Fruit fly (Drosophila melanogaster) whole organism, embryonic: Measurements from ENCODE around the gene elB.

Experiments used
- Atf6 ChIP-seq: fragments of 200-800 bp; sonication (Bioruptor generic); IDR thresholded peaks from 2 replicates; pipeline ENCODE4 v1.3.6; 2022; ENCODE audit warnings: missing biosample characterization, missing genetic modification characterization
- Awh ChIP-seq: fragments of 200-800 bp; sonication (Bioruptor generic); IDR thresholded peaks from 2 replicates; pipeline ENCODE4, ENCODE4 v1.3.6; 2022; ENCODE audit warnings: missing biosample characterization, missing genetic modification characterization
- Bgb ChIP-seq: fragments of 200-800 bp; sonication (Bioruptor generic); IDR thresholded peaks from 2 replicates; pipeline ENCODE4 v1.3.6; 2022; ENCODE audit warnings: missing biosample characterization, missing genetic modification characterization; ENCODE audit not compliant: partially characterized antibody
- CG12104 ChIP-seq: fragments of 200-800 bp; sonication (Bioruptor generic); optimal IDR thresholded peaks from 3 replicates; lab custom pipeline; 2016; ENCODE audit warnings: missing biosample characterization, missing genetic modification characterization
- CG12744 ChIP-seq: fragments of 200-800 bp; sonication (Bioruptor generic); optimal IDR thresholded peaks from 2 replicates; lab custom pipeline; 2016; ENCODE audit warnings: missing biosample characterization, missing genetic modification characterization
- CG15011 ChIP-seq: fragments of 200-800 bp; sonication (Bioruptor generic); optimal IDR thresholded peaks from 3 replicates; lab custom pipeline; 2018; ENCODE audit warnings: missing biosample characterization, mild to moderate bottlenecking, missing genetic modification characterization
- CG1603 ChIP-seq: fragments of 200-800 bp; sonication (Bioruptor generic); optimal IDR thresholded peaks from 2 replicates; lab custom pipeline; 2019; ENCODE audit warnings: missing biosample characterization, mild to moderate bottlenecking, missing genetic modification characterization, moderate library complexity
- CG1647 ChIP-seq: fragments of 200-800 bp; sonication (Bioruptor generic); optimal IDR thresholded peaks from 3 replicates; lab custom pipeline; 2016; ENCODE audit warnings: missing biosample characterization, missing genetic modification characterization
- CG2678 ChIP-seq: fragments of 200-800 bp; sonication (Bioruptor generic); optimal IDR thresholded peaks from 3 replicates; lab custom pipeline; 2019; ENCODE audit warnings: missing biosample characterization, mild to moderate bottlenecking, missing genetic modification characterization, moderate library complexity
- CG3281 ChIP-seq: fragments of 200-800 bp; sonication (Bioruptor generic); optimal IDR thresholded peaks from 3 replicates; lab custom pipeline; 2017; ENCODE audit warnings: missing biosample characterization, mild to moderate bottlenecking, missing genetic modification characterization
- CG3847 ChIP-seq: fragments of 200-800 bp; sonication (Bioruptor generic); IDR thresholded peaks from 2 replicates; pipeline ENCODE4 v1.3.6; 2022; ENCODE audit warnings: missing biosample characterization, missing genetic modification characterization
- CG4617 ChIP-seq: fragments of 200-800 bp; sonication (Bioruptor generic); optimal IDR thresholded peaks from 3 replicates; lab custom pipeline; 2016; ENCODE audit warnings: missing biosample characterization, missing genetic modification characterization, borderline replicate concordance
- CG5245 ChIP-seq: fragments of 200-800 bp; sonication (Bioruptor generic); optimal IDR thresholded peaks from 3 replicates; lab custom pipeline; 2016; ENCODE audit warnings: missing biosample characterization, missing genetic modification characterization
- CG6175 ChIP-seq: fragments of 200-800 bp; sonication (Bioruptor generic); IDR thresholded peaks from 3 replicates; pipeline ENCODE4 v1.3.6; 2022; ENCODE audit warnings: missing biosample characterization, missing genetic modification characterization
- CG6813 ChIP-seq: fragments of 200-800 bp; sonication (Bioruptor generic); optimal IDR thresholded peaks from 2 replicates; lab custom pipeline; 2017; ENCODE audit warnings: missing biosample characterization, missing genetic modification characterization, mild to moderate bottlenecking, moderate library complexity, missing genetic modification reagents
- CG8359 ChIP-seq: fragments of 200-800 bp; sonication (Bioruptor generic); optimal IDR thresholded peaks from 2 replicates; lab custom pipeline; 2017; ENCODE audit warnings: missing biosample characterization, mild to moderate bottlenecking, missing genetic modification characterization, borderline replicate concordance
- CG9437 ChIP-seq: fragments of 200-800 bp; sonication (Bioruptor generic); optimal IDR thresholded peaks from 2 replicates; lab custom pipeline; 2018; ENCODE audit warnings: missing biosample characterization, mild to moderate bottlenecking, missing genetic modification characterization
- CTCF ChIP-seq: fragments of 200-800 bp; sonication (Bioruptor generic); optimal IDR thresholded peaks from 2 replicates; lab custom pipeline; 2017; ENCODE audit warnings: missing biosample characterization, mild to moderate bottlenecking, missing genetic modification characterization, moderate library complexity
- Chrac-16 ChIP-seq: fragments of 200-800 bp; sonication (Bioruptor generic); optimal IDR thresholded peaks from 3 replicates; lab custom pipeline; 2016; ENCODE audit warnings: missing biosample characterization, missing genetic modification characterization
- CkIIα-i1 ChIP-seq: fragments of 200-800 bp; sonication (Bioruptor generic); IDR thresholded peaks from 2 replicates; pipeline ENCODE4 v1.3.6; 2022; ENCODE audit warnings: missing biosample characterization, missing genetic modification characterization
- CrebB ChIP-seq: fragments of 200-800 bp; sonication (Bioruptor generic); optimal IDR thresholded peaks from 3 replicates; lab custom pipeline; 2018; ENCODE audit warnings: missing biosample characterization, mild to moderate bottlenecking, missing genetic modification characterization
- Dek ChIP-seq: fragments of 200-800 bp; sonication (Bioruptor generic); optimal IDR thresholded peaks from 3 replicates; lab custom pipeline; 2019; ENCODE audit warnings: missing biosample characterization, mild to moderate bottlenecking, missing genetic modification characterization, moderate library complexity
- Dip3 ChIP-seq: fragments of 200-800 bp; sonication (Bioruptor generic); optimal IDR thresholded peaks from 3 replicates; lab custom pipeline; 2016; ENCODE audit warnings: missing biosample characterization, missing genetic modification characterization
- HHEX ChIP-seq: fragments of 200-800 bp; sonication (Bioruptor generic); optimal IDR thresholded peaks from 3 replicates; lab custom pipeline; 2017; ENCODE audit warnings: missing biosample characterization, mild to moderate bottlenecking, missing genetic modification characterization, missing genetic modification reagents
- Meics ChIP-seq: fragments of 200-800 bp; sonication (Bioruptor generic); optimal IDR thresholded peaks from 2 replicates; lab custom pipeline; 2017; ENCODE audit warnings: missing biosample characterization, mild to moderate bottlenecking, missing genetic modification characterization
- Nf-YA ChIP-seq: fragments of 200-800 bp; sonication (Bioruptor generic); IDR thresholded peaks from 2 replicates; pipeline ENCODE4 v1.3.6; 2022; ENCODE audit warnings: missing biosample characterization, missing genetic modification characterization
- Oli ChIP-seq: fragments of 200-800 bp; sonication (Bioruptor generic); optimal IDR thresholded peaks from 2 replicates; lab custom pipeline; 2018; ENCODE audit warnings: missing biosample characterization, mild to moderate bottlenecking, missing genetic modification characterization, moderate library complexity
- Optix ChIP-seq: fragments of 200-800 bp; sonication (Bioruptor generic); IDR thresholded peaks from 3 replicates; pipeline ENCODE4 v1.3.6; 2022; ENCODE audit warnings: missing biosample characterization, missing genetic modification characterization
- Side ChIP-seq: fragments of 200-800 bp; sonication (Bioruptor generic); optimal IDR thresholded peaks from 2 replicates; lab custom pipeline; 2016; ENCODE audit warnings: missing biosample characterization, missing genetic modification characterization
- Sry-δ ChIP-seq: fragments of 200-800 bp; sonication (Bioruptor generic); optimal IDR thresholded peaks from 2 replicates; lab custom pipeline; 2016; ENCODE audit warnings: missing biosample characterization, missing genetic modification characterization
- Ssrp ChIP-seq: fragments of 200-800 bp; sonication (Bioruptor generic); optimal IDR thresholded peaks from 2 replicates; lab custom pipeline; 2018; ENCODE audit warnings: missing biosample characterization, mild to moderate bottlenecking, missing genetic modification characterization, moderate library complexity
- Tbp ChIP-seq: fragments of >200 bp; optimal IDR thresholded peaks from 2 replicates; lab custom pipeline; 2018; ENCODE audit warnings: missing biosample characterization, missing genetic modification characterization
- cato ChIP-seq: fragments of 200-800 bp; sonication (Bioruptor generic); optimal IDR thresholded peaks from 2 replicates; lab custom pipeline; 2016; ENCODE audit warnings: missing biosample characterization, missing genetic modification characterization, borderline replicate concordance
- chif ChIP-seq, 2 experiments: fragments of 200-800 bp; sonication (Bioruptor generic); optimal IDR thresholded peaks; 3 replicates each; lab custom pipeline; 2016; ENCODE audit warnings: missing biosample characterization in 2 of 2, missing genetic modification characterization in 2 of 2
- chm ChIP-seq: fragments of 200-800 bp; sonication (Bioruptor generic); IDR thresholded peaks from 2 replicates; pipeline ENCODE4 v1.3.6; 2022; ENCODE audit warnings: missing biosample characterization, missing genetic modification characterization
- dati ChIP-seq: fragments of 200-800 bp; sonication (Bioruptor generic); IDR thresholded peaks from 2 replicates; pipeline ENCODE4 v1.3.6; 2022; ENCODE audit warnings: missing biosample characterization, missing genetic modification characterization
- ems ChIP-seq: fragments of 200-800 bp; sonication (Bioruptor generic); optimal IDR thresholded peaks from 3 replicates; lab custom pipeline; 2016; ENCODE audit warnings: missing biosample characterization, missing genetic modification characterization
- gcm ChIP-seq: fragments of 200-800 bp; sonication (Bioruptor generic); optimal IDR thresholded peaks from 2 replicates; lab custom pipeline; 2019; ENCODE audit warnings: missing biosample characterization, mild to moderate bottlenecking, missing genetic modification characterization, moderate library complexity
- hth ChIP-seq: fragments of >200 bp; optimal IDR thresholded peaks from 2 replicates; lab custom pipeline; 2017; ENCODE audit warnings: inconsistent platforms
- mam ChIP-seq: fragments of 200-800 bp; sonication (Bioruptor generic); optimal IDR thresholded peaks from 3 replicates; lab custom pipeline; 2016; ENCODE audit warnings: missing biosample characterization, missing genetic modification characterization
- p53 ChIP-seq: fragments of 200-800 bp; sonication (Bioruptor generic); optimal IDR thresholded peaks from 2 replicates; lab custom pipeline; 2016; ENCODE audit warnings: missing biosample characterization, missing genetic modification characterization
- ro ChIP-seq: fragments of 200-800 bp; sonication (Bioruptor generic); IDR thresholded peaks from 2 replicates; pipeline ENCODE4 v1.3.6; 2022; ENCODE audit warnings: missing biosample characterization, missing genetic modification characterization
- run ChIP-seq: fragments of 200-800 bp; sonication (Bioruptor generic); optimal IDR thresholded peaks from 3 replicates; lab custom pipeline; 2018; ENCODE audit warnings: missing biosample characterization, mild to moderate bottlenecking, missing genetic modification characterization
- salm ChIP-seq: fragments of 200-800 bp; sonication (Bioruptor generic); optimal IDR thresholded peaks from 2 replicates; lab custom pipeline; 2018; ENCODE audit warnings: missing biosample characterization, mild to moderate bottlenecking, missing genetic modification characterization
- sd ChIP-seq: fragments of 200-800 bp; sonication (Bioruptor generic); optimal IDR thresholded peaks from 3 replicates; lab custom pipeline; 2018; ENCODE audit warnings: missing biosample characterization, mild to moderate bottlenecking, missing genetic modification characterization, moderate library complexity
- sens ChIP-seq: fragments of 200-800 bp; sonication (Bioruptor generic); peaks from one replicate; lab custom pipeline; 2016; ENCODE audit warnings: missing biosample characterization, missing genetic modification characterization
- slp2 ChIP-seq: fragments of 200-800 bp; sonication (Bioruptor generic); optimal IDR thresholded peaks from 2 replicates; lab custom pipeline; 2016; ENCODE audit warnings: missing biosample characterization, missing genetic modification characterization
- tin ChIP-seq: fragments of 200-800 bp; sonication (Bioruptor generic); optimal IDR thresholded peaks from 3 replicates; lab custom pipeline; 2016; ENCODE audit warnings: missing biosample characterization, missing genetic modification characterization
- tna ChIP-seq: fragments of 200-800 bp; sonication (Bioruptor generic); IDR thresholded peaks from 2 replicates; pipeline ENCODE4 v1.3.6; 2022; ENCODE audit warnings: missing biosample characterization, missing genetic modification characterization; ENCODE audit not compliant: partially characterized antibody
- tup ChIP-seq: fragments of 200-800 bp; sonication (Bioruptor generic); optimal IDR thresholded peaks from 2 replicates; lab custom pipeline; 2016; ENCODE audit warnings: missing biosample characterization, mild to moderate bottlenecking, missing genetic modification characterization, moderate library complexity

Gene elB

dm6 chr2L:14458187-14458899 is 49.0 kb upstream of the elB start (continued):
- TF ChIP-seq tna (GFP tag; lab: Robert Waterston, UW) (no peak), CG6813 (GFP tag; lab: Kevin White, UChicago) (no peak), CG1647 (GFP tag; lab: Kevin White, UChicago) (peak; percentile 38), CG2678 (peak; percentile 49), CTCF (GFP tag; lab: Kevin White, UChicago) (no peak), chif (GFP tag; optimal IDR thresholded peaks at IDR 0.05; lab: Kevin White, UChicago) (peak; percentile 17 to 73), Dek (tag; lab: Kevin White, UChicago) (peak; percentile 60), Awh (GFP tag; lab: Robert Waterston, UW) (peak; percentile 54; the same call in 1 of the 2 replicates), CrebB (tag; lab: Kevin White, UChicago) (peak; percentile 48), dati (GFP tag; lab: Robert Waterston, UW) (no peak), CG8359 (GFP tag; lab: Kevin White, UChicago) (no peak), sd (tag; lab: Kevin White, UChicago) (peak; percentile 7), Sry-δ (GFP tag; lab: Kevin White, UChicago) (peak; percentile 20), CG15011 (GFP tag; lab: Kevin White, UChicago) (no peak), gcm (GFP tag; lab: Kevin White, UChicago) (peak; percentile 49), Nf-YA (GFP tag; lab: Robert Waterston, UW) (peak; percentile 63), CG9437 (GFP tag; lab: Kevin White, UChicago) (peak; percentile 58), chm (GFP tag; lab: Robert Waterston, UW) (no peak; the same call in 1 of the 2 replicates), Ssrp (tag; lab: Kevin White, UChicago) (peak; percentile 79), CG12104 (GFP tag; lab: Kevin White, UChicago) (peak; percentile 46), sens (GFP tag; lab: Kevin White, UChicago) (peak; percentile 96), CG12744 (GFP tag; lab: Kevin White, UChicago) (peak; percentile 15), Meics (GFP tag; lab: Kevin White, UChicago) (peak; percentile 3), tin (GFP tag; lab: Kevin White, UChicago) (peak; percentile 33), p53 (GFP tag; lab: Kevin White, UChicago) (no peak), Chrac-16 (peak; percentile 58), HHEX (GFP tag; lab: Kevin White, UChicago) (no peak), Optix (GFP tag; lab: Robert Waterston, UW) (peak; percentile 71; the same call in 2 of the 3 replicates), Dip3 (GFP tag; lab: Kevin White, UChicago) (peak; percentile 6), slp2 (GFP tag; lab: Kevin White, UChicago) (peak; percentile 65), Tbp (GFP tag; lab: Kevin White, UChicago) (no peak), cato (GFP tag; lab: Kevin White, UChicago) (no peak), Oli (peak; percentile 81), CG5245 (peak; percentile 56), salm (tag; lab: Kevin White, UChicago) (peak; percentile 38), Bgb (GFP tag; lab: Robert Waterston, UW) (peak; percentile 15; the same call in 1 of the 2 replicates), tup (GFP tag; lab: Kevin White, UChicago) (peak; percentile 25), CkIIα-i1 (GFP tag; lab: Robert Waterston, UW) (no peak), CG4617 (GFP tag; lab: Kevin White, UChicago) (no peak), CG6175 (GFP tag; lab: Robert Waterston, UW) (peak; percentile 81; the same call in 2 of the 3 replicates), hth (lab: Kevin White, UChicago) (peak; percentile 28), ro (GFP tag; lab: Robert Waterston, UW) (peak; percentile 58; the same call in 1 of the 2 replicates), CG3847 (GFP tag; lab: Robert Waterston, UW) (no peak), run (tag; lab: Kevin White, UChicago) (no peak), mam (peak; percentile 63), Side (GFP tag; lab: Kevin White, UChicago) (no peak), CG1603 (tag; lab: Kevin White, UChicago) (peak; percentile 53), ems (GFP tag; lab: Kevin White, UChicago) (no peak), Atf6 (GFP tag; lab: Robert Waterston, UW) (peak; percentile 66; the same call in 1 of the 2 replicates), CG3281 (GFP tag; lab: Kevin White, UChicago) (no peak)
